Worm (Caenorhabditis elegans) whole organism, midembryonic: ENCODE measurements around the gene pmpl-1.

ENCODE experiments used
- flt-1 ChIP-seq: fragments of 200-800 bp; sonication (Bioruptor generic); IDR thresholded peaks from 2 replicates; pipeline ENCODE4 v1.3.6; 2022; ENCODE audit warnings: missing genetic modification characterization, missing compliant biosample characterization
- ref-1 ChIP-seq: fragments of 200-800 bp; sonication (Bioruptor generic); conservative IDR thresholded peaks from 2 replicates; pipeline ENCODE4 v1.3.6; 2022; ENCODE audit warnings: missing genetic modification reagents, missing genetic modification characterization, missing compliant biosample characterization
- tab-1 ChIP-seq: fragments of 200-800 bp; sonication (Bioruptor generic); IDR thresholded peaks from 2 replicates; pipeline ENCODE4 v1.3.6; 2022; ENCODE audit warnings: missing genetic modification characterization, missing compliant biosample characterization

ce11 chrX:3766552-3766951 lies 21.3 kb upstream of the pmpl-1 start, which contains the start of gene F47B7.4:
- TF ChIP-seq flt-1 (GFP tag; lab: Robert Waterston, UW) (no peak), tab-1 (GFP tag; lab: Robert Waterston, UW) (no peak), ref-1 (GFP tag; lab: Robert Waterston, UW) (no peak)
